Worm (Caenorhabditis elegans): Measurements from ENCODE around the gene sao-1.

ce11 chrV:13954056-13954455, 9.7 kb upstream of the sao-1 start, which contains the start of gene swt-6:
- TF ChIP-seq him-1 (tag; optimal IDR thresholded peaks at IDR 0.05) (no peak), dao-5 (tag; optimal IDR thresholded peaks at IDR 0.05) (no peak), W03F9.2 (tag; optimal IDR thresholded peaks at IDR 0.05) (no peak)
